Worm (Caenorhabditis elegans) whole organism, young adult: ENCODE results near the gene M199.136.

ENCODE experiments used
- ceh-79 ChIP-seq: sonication (generic microtip); optimal IDR thresholded peaks from 2 replicates; lab custom pipeline; 2017; ENCODE audit warnings: mild to moderate bottlenecking, missing genetic modification characterization, missing compliant biosample characterization
- fkh-3 ChIP-seq: sonication (generic microtip); optimal IDR thresholded peaks from 2 replicates; lab custom pipeline; 2016; ENCODE audit warnings: mild to moderate bottlenecking, missing genetic modification characterization, missing compliant biosample characterization
- gei-17 ChIP-seq: fragments of 200-800 bp; sonication (Bioruptor generic); optimal IDR thresholded peaks from 2 replicates; lab custom pipeline; 2018; ENCODE audit warnings: mild to moderate bottlenecking, missing genetic modification characterization, missing compliant biosample characterization
- nhr-90 ChIP-seq: sonication (generic microtip); optimal IDR thresholded peaks from 2 replicates; lab custom pipeline; 2016; ENCODE audit warnings: missing genotype, mild to moderate bottlenecking, missing genetic modification characterization, missing compliant biosample characterization
- snpc-3.4 ChIP-seq: sonication (generic microtip); optimal IDR thresholded peaks from 2 replicates; lab custom pipeline; 2017; ENCODE audit warnings: missing genetic modification characterization, mild to moderate bottlenecking, missing compliant biosample characterization, antibody characterized with exemption, moderate library complexity, missing genotype, missing genetic modification reagents
- zfh-2 ChIP-seq: fragments of 200-800 bp; sonication (Bioruptor generic); conservative IDR thresholded peaks from 2 replicates; pipeline ENCODE4 v1.3.6; 2022; ENCODE audit warnings: missing genetic modification reagents, missing genetic modification characterization, missing compliant biosample characterization
- zim-3 ChIP-seq: sonication (generic microtip); optimal IDR thresholded peaks from 2 replicates; lab custom pipeline; 2017; ENCODE audit warnings: mild to moderate bottlenecking, missing genetic modification characterization, moderate library complexity, missing compliant biosample characterization

- TF ChIP-seq gei-17, result no peak
- no peak for TF ChIP-seq ceh-79 (tag; lab: Kevin White, UChicago)
- TF ChIP-seq zfh-2 (GFP tag; lab: Robert Waterston, UW), result no peak
- TF ChIP-seq zim-3, result no peak
- TF ChIP-seq fkh-3, result no peak
- no peak for TF ChIP-seq nhr-90 (tag; lab: Kevin White, UChicago)
- TF ChIP-seq snpc-3.4 (tag; lab: Kevin White, UChicago), result no peak
Observed at ce11 chrIV:15127731-15128130, 9.2 kb downstream of the M199.136 start, which contains the start of gene M199.9.
